Worm (Caenorhabditis elegans): ENCODE results near the gene fbxa-196.
A peak's percentile ranks its signal among the peaks of the same experiment; 100 is the strongest.

fbxa-196 gene

ce11 chrV:6429870-6430339, 18.6 kb upstream of the fbxa-196 start, which contains the start of gene alh-4:
Gene alh-4 (minus strand): TSS chrV:6429920.
- no peak for TF ChIP-seq cebp-1 (GFP tag; IDR thresholded peaks at IDR 0.05)
- TF ChIP-seq cebp-1 (tag; optimal IDR thresholded peaks at IDR 0.05): peak; percentile 17
- TF ChIP-seq K12H6.12 (tag; optimal IDR thresholded peaks at IDR 0.05): no peak

ce11 chrV:6430526-6431371, 17.7 kb upstream of the fbxa-196 start:
- TF ChIP-seq nfyb-1 (GFP tag; IDR thresholded peaks at IDR 0.05) (peak; percentile 52; the same call in 1 of the 2 replicates), nhr-120 (GFP tag; IDR thresholded peaks at IDR 0.05) (no peak), pha-4 (tag; optimal IDR thresholded peaks at IDR 0.05) (no peak), F33H1.4 (GFP tag; IDR thresholded peaks at IDR 0.05) (0 out of 2 replicates have a peak, but pooled peaks have one; percentile 9), Y56A3A.18 (GFP tag; IDR thresholded peaks at IDR 0.05) (no peak), F22D6.2 (tag; optimal IDR thresholded peaks at IDR 0.05) (no peak), akir-1 (GFP tag; optimal IDR thresholded peaks at IDR 0.05) (no peak), ztf-25 (GFP tag; IDR thresholded peaks at IDR 0.05) (no peak), atf-7 (tag; optimal IDR thresholded peaks at IDR 0.05) (no peak), madf-8 (GFP tag; conservative IDR thresholded peaks at IDR 0.05) (no peak), aptf-2 (GFP tag; conservative IDR thresholded peaks at IDR 0.05) (no peak), snpc-3.4 (tag; optimal IDR thresholded peaks at IDR 0.05) (no peak), cebp-2 (GFP tag; IDR thresholded peaks at IDR 0.05) (no peak), somi-1 (GFP tag; optimal IDR thresholded peaks at IDR 0.05) (no peak), lsl-1 (GFP tag; optimal IDR thresholded peaks at IDR 0.05) (no peak), unc-62 (GFP tag; optimal IDR thresholded peaks at IDR 0.05) (no peak), nhr-80 (tag; optimal IDR thresholded peaks at IDR 0.05) (peak; percentile 71), F57A8.1 (GFP tag; optimal IDR thresholded peaks at IDR 0.05) (no peak), hmg-20 (GFP tag; IDR thresholded peaks at IDR 0.05) (no peak), cebp-1 (GFP tag; IDR thresholded peaks at IDR 0.05) (no peak), cebp-1 (tag; optimal IDR thresholded peaks at IDR 0.05) (peak; percentile 48), ztf-6 (GFP tag; IDR thresholded peaks at IDR 0.05) (no peak), dpl-1 (GFP tag; optimal IDR thresholded peaks at IDR 0.05) (no peak), ceh-79 (tag; optimal IDR thresholded peaks at IDR 0.05) (no peak), xnd-1 (tag; optimal IDR thresholded peaks at IDR 0.05) (no peak), snpc-4 (GFP tag; optimal IDR thresholded peaks at IDR 0.05) (no peak), snpc-4 (tag; optimal IDR thresholded peaks at IDR 0.05) (peak in 1 of 4 experiments; percentile 1), F57C9.4 (tag; optimal IDR thresholded peaks at IDR 0.05) (no peak), ama-1 (optimal IDR thresholded peaks at IDR 0.05) (no peak), ama-1 (GFP tag; optimal IDR thresholded peaks at IDR 0.05) (peak in 1 of 2 experiments; percentile 8), sdz-38 (tag; optimal IDR thresholded peaks at IDR 0.05) (no peak), F10E7.11 (tag; optimal IDR thresholded peaks at IDR 0.05) (no peak), Y53F4B.3 (GFP tag; IDR thresholded peaks at IDR 0.05) (no peak)

DNA sequence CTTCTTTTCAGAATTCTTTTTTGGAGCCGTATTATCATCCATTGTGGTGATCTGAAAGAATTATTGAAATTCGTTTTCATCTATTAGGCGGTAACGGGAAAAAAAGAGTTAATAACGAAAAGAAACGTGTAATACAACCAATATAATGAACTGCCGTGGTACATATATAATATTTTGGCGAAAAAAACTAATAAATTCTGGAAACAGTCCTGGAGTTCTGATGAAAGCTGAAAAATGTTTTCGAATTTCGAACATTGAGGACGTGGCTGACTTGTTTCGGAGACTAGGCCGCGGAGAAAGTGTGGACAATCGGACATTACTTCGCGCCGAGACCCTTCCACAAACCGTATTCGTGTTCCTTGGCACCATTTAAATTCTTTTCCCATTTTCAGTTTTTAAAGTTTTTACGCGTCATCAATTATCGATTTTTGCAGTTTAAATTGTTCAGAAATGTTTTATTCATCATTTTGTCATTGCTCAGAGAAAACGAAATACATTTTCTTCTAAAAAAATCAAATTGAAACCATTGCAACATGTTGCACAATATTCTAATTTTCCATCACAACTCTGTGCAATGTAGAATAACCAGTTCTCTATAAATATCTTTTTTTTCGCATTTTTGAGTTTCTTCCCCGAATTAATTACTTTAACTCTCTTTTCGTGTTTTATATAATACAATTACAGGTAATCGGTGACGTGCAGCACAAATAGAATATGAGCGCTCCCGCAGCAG, 14.8 kb upstream of the fbxa-196 start, which contains the start of the genes gad-1 and erfa-1:
Gene gad-1, minus strand, starts transcription at position 51 of the 733 bp plus-strand sequence.
Gene erfa-1, plus strand, starts transcription at position 683 of the 733 bp plus-strand sequence.
- peak; percentile 78 for TF ChIP-seq F33H1.4 (GFP tag; IDR thresholded peaks at IDR 0.05)
- TF ChIP-seq madf-8 (GFP tag; conservative IDR thresholded peaks at IDR 0.05): peak; percentile 53
- TF ChIP-seq cebp-1 (GFP tag; IDR thresholded peaks at IDR 0.05): no peak
- TF ChIP-seq cebp-1 (tag; optimal IDR thresholded peaks at IDR 0.05): peak; percentile 26
- peak; percentile 47 for TF ChIP-seq attf-5 (GFP tag; optimal IDR thresholded peaks at IDR 0.05)
- TF ChIP-seq cebp-2 (GFP tag; IDR thresholded peaks at IDR 0.05): no peak
- peak; percentile 50 for TF ChIP-seq ZK185.1 (tag; optimal IDR thresholded peaks at IDR 0.05; ENCODE audit: poor library complexity, severe bottlenecking)
- TF ChIP-seq lag-1 (GFP tag; IDR thresholded peaks at IDR 0.05): no peak
- TF ChIP-seq nhr-80 (tag; optimal IDR thresholded peaks at IDR 0.05): peak; percentile 34
- peak; percentile 77 for TF ChIP-seq lsl-1 (GFP tag; optimal IDR thresholded peaks at IDR 0.05)
- no peak for TF ChIP-seq snpc-4 (GFP tag; optimal IDR thresholded peaks at IDR 0.05)
- peak in 1 of 4 experiments; percentile 28 for TF ChIP-seq snpc-4 (tag; optimal IDR thresholded peaks at IDR 0.05)
- TF ChIP-seq dpff-1 (tag; optimal IDR thresholded peaks at IDR 0.05): no peak
- TF ChIP-seq F37B4.10 (GFP tag; IDR thresholded peaks at IDR 0.05): no peak
- TF ChIP-seq ceh-27 (GFP tag; optimal IDR thresholded peaks at IDR 0.05): peak; percentile 61
- peak; percentile 3 for TF ChIP-seq K12H6.12 (tag; optimal IDR thresholded peaks at IDR 0.05)
- TF ChIP-seq him-1 (tag; optimal IDR thresholded peaks at IDR 0.05): no peak
- peak; percentile 5 to 22 for TF ChIP-seq let-607 (tag; optimal IDR thresholded peaks at IDR 0.05)
- TF ChIP-seq lin-54 (GFP tag; optimal IDR thresholded peaks at IDR 0.05): peak; percentile 63

All from whole organism, young adult.